In genomic region chr3L:16026065-16026789, dm6 we compare ENCODE assay signal across 1 fruit fly cellular context.
TF ChIP-seq lines count a peak whose summit lies in the region.

No protein-coding gene starts in this region.

TF ChIP-seq in whole organism, embryonic, 481 proteins besides CTCF, POLR2A, EP300 and RAD21 (continued from another document and continues in another):
- peak; percentile 54 for TF ChIP-seq CG18619 (GFP tag; optimal IDR thresholded peaks at IDR 0.05; lab: Kevin White, UChicago)
- TF ChIP-seq CG14860 (GFP tag; IDR thresholded peaks at IDR 0.05; lab: Robert Waterston, UW; ENCODE audit: partially characterized antibody) = no peak
- TF ChIP-seq unpg (GFP tag; optimal IDR thresholded peaks at IDR 0.05; lab: Kevin White, UChicago) = peak; percentile 45
- peak; percentile 38 for TF ChIP-seq Myb (GFP tag; optimal IDR thresholded peaks at IDR 0.05; lab: Kevin White, UChicago)
- TF ChIP-seq CG12744 (GFP tag; optimal IDR thresholded peaks at IDR 0.05; lab: Kevin White, UChicago) = peak; percentile 67
- TF ChIP-seq CG13287 (GFP tag; IDR thresholded peaks at IDR 0.05; lab: Robert Waterston, UW; ENCODE audit: partially characterized antibody) = no peak
- peak; percentile 30 to 54 for TF ChIP-seq chif (GFP tag; optimal IDR thresholded peaks at IDR 0.05; lab: Kevin White, UChicago)
- TF ChIP-seq emc (GFP tag; optimal IDR thresholded peaks at IDR 0.05; lab: Kevin White, UChicago) = no peak
- peak; percentile 59 for TF ChIP-seq CG7745 (tag; optimal IDR thresholded peaks at IDR 0.05; lab: Kevin White, UChicago)
- TF ChIP-seq CG3163 (GFP tag; optimal IDR thresholded peaks at IDR 0.05; lab: Kevin White, UChicago) = peak; percentile 72
- TF ChIP-seq gro (GFP tag; optimal IDR thresholded peaks at IDR 0.05; lab: Kevin White, UChicago) = peak; percentile 47
- TF ChIP-seq dysf (GFP tag; IDR thresholded peaks at IDR 0.05; lab: Robert Waterston, UW) = peak; percentile 28; the same call in 1 of the 3 replicates
- no peak for TF ChIP-seq CG15073 (GFP tag; optimal IDR thresholded peaks at IDR 0.05; lab: Kevin White, UChicago)
- no peak for TF ChIP-seq Abd-B (GFP tag; optimal IDR thresholded peaks at IDR 0.05; lab: Kevin White, UChicago)
- TF ChIP-seq HmgZ (tag; optimal IDR thresholded peaks at IDR 0.05; lab: Kevin White, UChicago) = peak; percentile 77
- TF ChIP-seq Scr (GFP tag; IDR thresholded peaks at IDR 0.05; lab: Robert Waterston, UW; ENCODE audit: partially characterized antibody) = no peak
- TF ChIP-seq Hsf (GFP tag; optimal IDR thresholded peaks at IDR 0.05; lab: Kevin White, UChicago) = peak; percentile 48
- peak; percentile 33; the same call in 1 of the 2 replicates for TF ChIP-seq sisA (GFP tag; IDR thresholded peaks at IDR 0.05; lab: Robert Waterston, UW)
- TF ChIP-seq her (GFP tag; optimal IDR thresholded peaks at IDR 0.05; lab: Kevin White, UChicago) = peak; percentile 69
- TF ChIP-seq ftz-f1 (GFP tag; optimal IDR thresholded peaks at IDR 0.05; lab: Kevin White, UChicago) = peak; percentile 63
- TF ChIP-seq CG30020 (tag; optimal IDR thresholded peaks at IDR 0.05; lab: Kevin White, UChicago) = no peak
- TF ChIP-seq sob (GFP tag; IDR thresholded peaks at IDR 0.05; lab: Robert Waterston, UW) = peak; percentile 80
- TF ChIP-seq CG8924 (tag; optimal IDR thresholded peaks at IDR 0.05; lab: Kevin White, UChicago) = peak; percentile 54
- TF ChIP-seq Antp (GFP tag; optimal IDR thresholded peaks at IDR 0.05; lab: Kevin White, UChicago) = peak; percentile 55
- TF ChIP-seq CG3838 (GFP tag; optimal IDR thresholded peaks at IDR 0.05; lab: Kevin White, UChicago) = peak; percentile 23
- TF ChIP-seq CG14441 (GFP tag; IDR thresholded peaks at IDR 0.05; lab: Robert Waterston, UW) = peak; percentile 6; the same call in 1 of the 2 replicates
- TF ChIP-seq CG12391 (tag; optimal IDR thresholded peaks at IDR 0.05; lab: Kevin White, UChicago) = peak; percentile 26
- peak; percentile 30 for TF ChIP-seq kay (GFP tag; optimal IDR thresholded peaks at IDR 0.05; lab: Kevin White, UChicago)
- TF ChIP-seq CG7928 (GFP tag; optimal IDR thresholded peaks at IDR 0.05; lab: Kevin White, UChicago) = no peak
- TF ChIP-seq CG7556 (GFP tag; optimal IDR thresholded peaks at IDR 0.05; lab: Kevin White, UChicago) = peak; percentile 36
- TF ChIP-seq sqz (GFP tag; optimal IDR thresholded peaks at IDR 0.05; lab: Kevin White, UChicago) = peak; percentile 80
- no peak for TF ChIP-seq CG12155 (GFP tag; optimal IDR thresholded peaks at IDR 0.05; lab: Kevin White, UChicago)
- peak; percentile 20 for TF ChIP-seq CG30403 (GFP tag; optimal IDR thresholded peaks at IDR 0.05; lab: Kevin White, UChicago)
- TF ChIP-seq HLHmδ (GFP tag; optimal IDR thresholded peaks at IDR 0.05; lab: Kevin White, UChicago) = peak; percentile 87
- TF ChIP-seq Asciz (GFP tag; optimal IDR thresholded peaks at IDR 0.05; lab: Kevin White, UChicago) = peak; percentile 73
- no peak for TF ChIP-seq Hr78 (GFP tag; optimal IDR thresholded peaks at IDR 0.05; lab: Kevin White, UChicago)
- peak; percentile 48 for TF ChIP-seq CG18476 (GFP tag; optimal IDR thresholded peaks at IDR 0.05; lab: Kevin White, UChicago)
- TF ChIP-seq Atf6 (GFP tag; IDR thresholded peaks at IDR 0.05; lab: Robert Waterston, UW) = peak; percentile 78
- peak; percentile 14; the same call in 1 of the 2 replicates for TF ChIP-seq CG32532 (GFP tag; IDR thresholded peaks at IDR 0.05; lab: Robert Waterston, UW)
- TF ChIP-seq Nf-YC (tag; optimal IDR thresholded peaks at IDR 0.05; lab: Kevin White, UChicago) = no peak
- 0 out of 2 replicates have a peak, but pooled peaks have one; percentile 31 for TF ChIP-seq Ptx1 (GFP tag; IDR thresholded peaks at IDR 0.05; lab: Robert Waterston, UW)
- no peak for TF ChIP-seq CG13894 (tag; optimal IDR thresholded peaks at IDR 0.05; lab: Kevin White, UChicago)
- peak; percentile 47 for TF ChIP-seq oc (tag; optimal IDR thresholded peaks at IDR 0.05; lab: Kevin White, UChicago)
- peak; percentile 45 for TF ChIP-seq CG6683 (GFP tag; optimal IDR thresholded peaks at IDR 0.05; lab: Kevin White, UChicago)
- TF ChIP-seq jigr1 (GFP tag; IDR thresholded peaks at IDR 0.05; lab: Robert Waterston, UW) = no peak
- TF ChIP-seq CG11504 (tag; optimal IDR thresholded peaks at IDR 0.05; lab: Kevin White, UChicago) = peak; percentile 40
- peak; percentile 59 for TF ChIP-seq CG14710 (tag; optimal IDR thresholded peaks at IDR 0.05; lab: Kevin White, UChicago)
- peak; percentile 4 for TF ChIP-seq Sry-β (GFP tag; optimal IDR thresholded peaks at IDR 0.05; lab: Kevin White, UChicago)
- peak; percentile 61 for TF ChIP-seq run (tag; optimal IDR thresholded peaks at IDR 0.05; lab: Kevin White, UChicago)
- no peak for TF ChIP-seq fru (optimal IDR thresholded peaks at IDR 0.05; lab: Kevin White, UChicago)
- peak; percentile 76 for TF ChIP-seq kah (GFP tag; optimal IDR thresholded peaks at IDR 0.05; lab: Kevin White, UChicago)
- TF ChIP-seq az2 (GFP tag; optimal IDR thresholded peaks at IDR 0.05; lab: Kevin White, UChicago) = peak; percentile 27
- peak; percentile 33 to 68 for TF ChIP-seq Hr51 (GFP tag; optimal IDR thresholded peaks at IDR 0.05; lab: Kevin White, UChicago)
- TF ChIP-seq CG3407 (GFP tag; optimal IDR thresholded peaks at IDR 0.05; lab: Kevin White, UChicago) = peak; percentile 76
- peak; percentile 44 for TF ChIP-seq CG9876 (GFP tag; optimal IDR thresholded peaks at IDR 0.05; lab: Kevin White, UChicago)
- peak; percentile 23 for TF ChIP-seq CG2120 (GFP tag; optimal IDR thresholded peaks at IDR 0.05; lab: Kevin White, UChicago)
- TF ChIP-seq CG4328 (GFP tag; optimal IDR thresholded peaks at IDR 0.05; lab: Kevin White, UChicago) = peak; percentile 74
- no peak for TF ChIP-seq Dref (GFP tag; IDR thresholded peaks at IDR 0.05; lab: Robert Waterston, UW)
- TF ChIP-seq CG13296 (GFP tag; optimal IDR thresholded peaks at IDR 0.05; lab: Kevin White, UChicago) = peak; percentile 59
- TF ChIP-seq ara (GFP tag; IDR thresholded peaks at IDR 0.05; lab: Robert Waterston, UW) = peak; percentile 86
- TF ChIP-seq usp (GFP tag; optimal IDR thresholded peaks at IDR 0.05; lab: Kevin White, UChicago) = no peak
- TF ChIP-seq aop (GFP tag; IDR thresholded peaks at IDR 0.05; lab: Robert Waterston, UW) = no peak
- TF ChIP-seq Fer1 (GFP tag; optimal IDR thresholded peaks at IDR 0.05; lab: Kevin White, UChicago) = peak; percentile 54
- no peak for TF ChIP-seq fu2 (GFP tag; optimal IDR thresholded peaks at IDR 0.05; lab: Kevin White, UChicago)
- TF ChIP-seq sna (GFP tag; IDR thresholded peaks at IDR 0.05; lab: Robert Waterston, UW; ENCODE audit: partially characterized antibody) = no peak
- no peak for TF ChIP-seq Max (GFP tag; optimal IDR thresholded peaks at IDR 0.05; lab: Kevin White, UChicago)
- TF ChIP-seq CG14050 (GFP tag; IDR thresholded peaks at IDR 0.05; lab: Robert Waterston, UW) = peak; percentile 32; the same call in 1 of the 3 replicates
- no peak for TF ChIP-seq CG14965 (GFP tag; optimal IDR thresholded peaks at IDR 0.05; lab: Kevin White, UChicago; ENCODE audit: borderline replicate concordance)
- TF ChIP-seq gce (GFP tag; IDR thresholded peaks at IDR 0.05; lab: Robert Waterston, UW) = peak; percentile 84
- TF ChIP-seq CG17568 (GFP tag; optimal IDR thresholded peaks at IDR 0.05; lab: Kevin White, UChicago) = peak; percentile 77
- no peak for TF ChIP-seq Tbp (GFP tag; optimal IDR thresholded peaks at IDR 0.05; lab: Kevin White, UChicago)
- no peak for TF ChIP-seq knrl (GFP tag; IDR thresholded peaks at IDR 0.05; lab: Robert Waterston, UW; ENCODE audit: partially characterized antibody)
- 0 out of 2 replicates have a peak, but pooled peaks have one; percentile 29 for TF ChIP-seq gsb (GFP tag; IDR thresholded peaks at IDR 0.05; lab: Robert Waterston, UW)
- TF ChIP-seq amos (GFP tag; IDR thresholded peaks at IDR 0.05; lab: Robert Waterston, UW; ENCODE audit: partially characterized antibody) = no peak
- peak in 1 of 2 experiments; percentile 77 for TF ChIP-seq bsh (GFP tag; optimal IDR thresholded peaks at IDR 0.05; lab: Kevin White, UChicago)
- TF ChIP-seq ttk (GFP tag; IDR thresholded peaks at IDR 0.05; lab: Robert Waterston, UW) = no peak
- TF ChIP-seq Nf-YB (GFP tag; optimal IDR thresholded peaks at IDR 0.05; lab: Kevin White, UChicago) = peak; percentile 43
- TF ChIP-seq CG8478 (optimal IDR thresholded peaks at IDR 0.05; lab: Kevin White, UChicago) = no peak
- TF ChIP-seq CG3726 (GFP tag; IDR thresholded peaks at IDR 0.05; lab: Robert Waterston, UW) = no peak
- TF ChIP-seq Jarid2 (GFP tag; optimal IDR thresholded peaks at IDR 0.05; lab: Kevin White, UChicago) = peak; percentile 75
- TF ChIP-seq CG15514 (GFP tag; optimal IDR thresholded peaks at IDR 0.05; lab: Kevin White, UChicago) = peak; percentile 55
- no peak for TF ChIP-seq inv (GFP tag; IDR thresholded peaks at IDR 0.05; lab: Robert Waterston, UW; ENCODE audit: partially characterized antibody)
- TF ChIP-seq CG11695 (GFP tag; IDR thresholded peaks at IDR 0.05; lab: Robert Waterston, UW) = 0 out of 3 replicates have a peak, but pooled peaks have one; percentile 37
- TF ChIP-seq CG11560 (tag; IDR thresholded peaks at IDR 0.05; lab: Robert Waterston, UW) = no peak
- TF ChIP-seq hth (optimal IDR thresholded peaks at IDR 0.05; lab: Kevin White, UChicago) = no peak
- TF ChIP-seq Sox100B (GFP tag; optimal IDR thresholded peaks at IDR 0.05; lab: Kevin White, UChicago) = peak; percentile 57
- TF ChIP-seq CG18764 (GFP tag; optimal IDR thresholded peaks at IDR 0.05; lab: Kevin White, UChicago) = peak; percentile 58
- no peak for TF ChIP-seq BEAF-32 (GFP tag; optimal IDR thresholded peaks at IDR 0.05; lab: Kevin White, UChicago)
- TF ChIP-seq slbo (GFP tag; IDR thresholded peaks at IDR 0.05; lab: Robert Waterston, UW) = 0 out of 2 replicates have a peak, but pooled peaks have one; percentile 33
- peak; percentile 41 for TF ChIP-seq sd (tag; optimal IDR thresholded peaks at IDR 0.05; lab: Kevin White, UChicago)
- TF ChIP-seq dati (GFP tag; IDR thresholded peaks at IDR 0.05; lab: Robert Waterston, UW) = no peak
- no peak for TF ChIP-seq unc-4 (GFP tag; IDR thresholded peaks at IDR 0.05; lab: Robert Waterston, UW; ENCODE audit: partially characterized antibody)
- TF ChIP-seq CG9437 (GFP tag; optimal IDR thresholded peaks at IDR 0.05; lab: Kevin White, UChicago) = peak; percentile 11
- no peak for TF ChIP-seq Mrtf (GFP tag; IDR thresholded peaks at IDR 0.05; lab: Robert Waterston, UW)
- TF ChIP-seq CG4424 (GFP tag; optimal IDR thresholded peaks at IDR 0.05; lab: Kevin White, UChicago) = peak; percentile 42
- TF ChIP-seq Hr3 (GFP tag; optimal IDR thresholded peaks at IDR 0.05; lab: Kevin White, UChicago) = no peak
- no peak for TF ChIP-seq CG7357 (GFP tag; IDR thresholded peaks at IDR 0.05; lab: Robert Waterston, UW)
- TF ChIP-seq CG17385 (GFP tag; optimal IDR thresholded peaks at IDR 0.05; lab: Kevin White, UChicago) = peak; percentile 62
- peak; percentile 63 for TF ChIP-seq CG1792 (GFP tag; optimal IDR thresholded peaks at IDR 0.05; lab: Kevin White, UChicago)
- no peak for TF ChIP-seq zen2 (GFP tag; IDR thresholded peaks at IDR 0.05; lab: Robert Waterston, UW; ENCODE audit: partially characterized antibody)
- TF ChIP-seq CG34376 (GFP tag; optimal IDR thresholded peaks at IDR 0.05; lab: Kevin White, UChicago) = peak; percentile 64
- peak; percentile 44; the same call in 1 of the 2 replicates for TF ChIP-seq CG14014 (GFP tag; IDR thresholded peaks at IDR 0.05; lab: Robert Waterston, UW)
- no peak for TF ChIP-seq ken (GFP tag; IDR thresholded peaks at IDR 0.05; lab: Robert Waterston, UW)
- TF ChIP-seq CG12219 (GFP tag; optimal IDR thresholded peaks at IDR 0.05; lab: Kevin White, UChicago) = peak; percentile 66
- no peak for TF ChIP-seq D (optimal IDR thresholded peaks at IDR 0.05; lab: Kevin White, UChicago)
- peak; percentile 66 for TF ChIP-seq D (GFP tag; optimal IDR thresholded peaks at IDR 0.05; lab: Kevin White, UChicago)
- TF ChIP-seq CG10321 (GFP tag; IDR thresholded peaks at IDR 0.05; lab: Robert Waterston, UW) = peak; percentile 65
- TF ChIP-seq CG3995 (GFP tag; optimal IDR thresholded peaks at IDR 0.05; lab: Kevin White, UChicago) = no peak
- peak; percentile 23 for TF ChIP-seq eyg (GFP tag; optimal IDR thresholded peaks at IDR 0.05; lab: Kevin White, UChicago)
- no peak for TF ChIP-seq pzg (GFP tag; optimal IDR thresholded peaks at IDR 0.05; lab: Kevin White, UChicago)
- TF ChIP-seq bbx (GFP tag; IDR thresholded peaks at IDR 0.05; lab: Robert Waterston, UW; ENCODE audit: partially characterized antibody) = no peak
- no peak for TF ChIP-seq Doc3 (GFP tag; IDR thresholded peaks at IDR 0.05; lab: Robert Waterston, UW; ENCODE audit: partially characterized antibody)
- TF ChIP-seq Sry-δ (GFP tag; optimal IDR thresholded peaks at IDR 0.05; lab: Kevin White, UChicago) = peak; percentile 12
- peak; percentile 68 for TF ChIP-seq CG15011 (GFP tag; optimal IDR thresholded peaks at IDR 0.05; lab: Kevin White, UChicago)
- TF ChIP-seq CG2875 (GFP tag; optimal IDR thresholded peaks at IDR 0.05; lab: Kevin White, UChicago) = peak; percentile 87
- no peak for TF ChIP-seq tin (GFP tag; optimal IDR thresholded peaks at IDR 0.05; lab: Kevin White, UChicago)
- TF ChIP-seq Kr (GFP tag; optimal IDR thresholded peaks at IDR 0.05; lab: Kevin White, UChicago) = peak; percentile 58
- TF ChIP-seq CrebB (tag; optimal IDR thresholded peaks at IDR 0.05; lab: Kevin White, UChicago) = peak; percentile 70
- peak; percentile 94 for TF ChIP-seq sens (GFP tag; lab: Kevin White, UChicago)
- TF ChIP-seq lola (GFP tag; optimal IDR thresholded peaks at IDR 0.05; lab: Kevin White, UChicago) = peak in 1 of 3 experiments; percentile 51
- TF ChIP-seq Blimp-1 (GFP tag; optimal IDR thresholded peaks at IDR 0.05; lab: Kevin White, UChicago) = peak; percentile 61
- TF ChIP-seq CG11398 (GFP tag; optimal IDR thresholded peaks at IDR 0.05; lab: Kevin White, UChicago) = peak; percentile 74
- peak; percentile 50 for TF ChIP-seq CG12942 (GFP tag; optimal IDR thresholded peaks at IDR 0.05; lab: Kevin White, UChicago)
- peak; percentile 81 for TF ChIP-seq bab2 (GFP tag; optimal IDR thresholded peaks at IDR 0.05; lab: Kevin White, UChicago)
- TF ChIP-seq crc (GFP tag; optimal IDR thresholded peaks at IDR 0.05; lab: Kevin White, UChicago) = no peak
- peak; percentile 53 for TF ChIP-seq CG5180 (GFP tag; optimal IDR thresholded peaks at IDR 0.05; lab: Kevin White, UChicago)
- TF ChIP-seq psq (GFP tag; optimal IDR thresholded peaks at IDR 0.05; lab: Kevin White, UChicago) = peak; percentile 17
- TF ChIP-seq dan (GFP tag; IDR thresholded peaks at IDR 0.05; lab: Robert Waterston, UW) = no peak
- TF ChIP-seq Ssrp (tag; optimal IDR thresholded peaks at IDR 0.05; lab: Kevin White, UChicago) = no peak
- no peak for TF ChIP-seq CG14667 (GFP tag; IDR thresholded peaks at IDR 0.05; lab: Robert Waterston, UW)
